Worm (Caenorhabditis elegans) whole organism, L1 larva: ENCODE results near the gene erd-2.1.

ENCODE experiments used
- nhr-237 ChIP-seq: fragments of 150-350 bp; optimal IDR thresholded peaks from 2 replicates; lab custom pipeline; 2014; ENCODE audit warnings: missing biosample characterization, missing genetic modification characterization
- sox-4 ChIP-seq: sonication (generic microtip); optimal IDR thresholded peaks from 2 replicates; lab custom pipeline; 2016; ENCODE audit warnings: missing genetic modification characterization, missing compliant biosample characterization
- zag-1 ChIP-seq: fragments of 150-350 bp; optimal IDR thresholded peaks from 2 replicates; lab custom pipeline; 2014; ENCODE audit warnings: missing biosample characterization, missing genetic modification characterization

DNA sequence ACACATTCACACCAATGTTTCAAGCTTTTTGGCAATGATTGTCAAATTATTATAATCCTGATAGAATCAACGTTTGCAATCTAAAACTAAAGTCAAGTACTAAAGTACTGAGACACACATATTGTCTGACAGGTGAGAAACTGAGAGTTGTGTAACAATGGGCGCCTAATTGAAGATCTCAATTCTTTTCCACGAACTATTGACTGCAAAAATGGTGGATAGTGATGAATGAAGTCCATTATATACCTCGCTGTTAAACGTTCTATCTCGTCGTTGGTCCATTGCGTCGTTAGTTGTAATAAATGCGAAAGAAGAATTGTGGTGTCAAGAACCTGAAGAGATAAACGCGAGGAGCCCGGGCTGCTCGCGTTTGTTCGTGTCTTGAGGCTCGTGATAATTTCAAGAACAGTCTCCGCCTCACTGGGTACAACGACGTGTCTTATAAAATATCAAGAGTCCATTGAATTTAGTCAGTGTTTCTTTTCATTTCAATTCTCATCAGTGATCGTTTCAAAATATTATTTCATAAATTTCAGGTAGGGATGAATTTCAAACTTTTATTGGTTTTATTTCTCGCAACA, 1.6 kb upstream of the erd-2.1 start, which contains the start of gene F09B9.4:
- no peak for TF ChIP-seq sox-4 (tag; lab: Kevin White, UChicago)
- no peak for TF ChIP-seq zag-1 (tag; lab: Kevin White, UChicago)
- TF ChIP-seq nhr-237: no peak
